Fruit fly (Drosophila melanogaster) Kc167 (cell line): ENCODE data around the gene DhpD.

ENCODE experiments used
- Myc ChIP-seq: fragments of >200 bp; optimal IDR thresholded peaks from 2 replicates; lab custom pipeline; 2017; ENCODE audit warnings: missing external identifiers
- Sin3A ChIP-seq: fragments of >200 bp; optimal IDR thresholded peaks from 2 replicates; lab custom pipeline; 2018; ENCODE audit warnings: missing external identifiers
- h ChIP-seq: fragments of >200 bp; optimal IDR thresholded peaks from 3 replicates; lab custom pipeline; 2018; ENCODE audit warnings: missing external identifiers
- insv ChIP-seq: fragments of >200 bp; optimal IDR thresholded peaks from 3 replicates; lab custom pipeline; 2018; ENCODE audit warnings: missing external identifiers
- psq ChIP-seq: fragments of >200 bp; optimal IDR thresholded peaks from 2 replicates; lab custom pipeline; 2017; ENCODE audit warnings: missing external identifiers
- ttk ChIP-seq: sonication (Bioruptor generic); optimal IDR thresholded peaks from 2 replicates; lab custom pipeline; 2017; ENCODE audit warnings: missing external identifiers

DhpD gene

dm6 chr3R:4242209-4242887 lies 13.3 kb upstream of the DhpD start, which contains the start of gene CG14642:
Gene CG14642, minus strand, starts transcription at chr3R:4242717.
- no peak for TF ChIP-seq Myc
- TF ChIP-seq h (lab: Kevin White, UChicago): no peak
- TF ChIP-seq Sin3A: no peak
- no peak for TF ChIP-seq insv (lab: Kevin White, UChicago)
- no peak for TF ChIP-seq ttk (lab: Kevin White, UChicago)
- no peak for TF ChIP-seq psq

DNA sequence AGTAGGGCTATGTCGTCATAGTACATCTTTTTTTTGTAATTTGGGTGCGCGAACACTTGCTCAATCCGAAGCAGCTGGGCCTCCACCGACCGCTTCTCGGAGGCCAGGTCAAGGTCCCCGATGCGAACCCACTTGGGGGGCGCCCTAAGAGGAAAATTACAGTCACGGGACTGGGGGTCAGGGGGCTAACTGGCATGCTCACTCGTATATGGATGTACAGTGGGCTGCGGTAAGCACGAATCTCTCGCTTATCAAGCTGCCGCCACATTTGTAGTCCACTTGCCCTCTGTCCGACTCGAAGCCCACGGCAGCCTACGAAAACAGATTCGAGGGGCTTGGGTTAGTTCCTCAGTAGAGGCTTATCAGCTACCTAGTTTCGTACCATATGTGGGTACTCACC lies 12.7 kb upstream of the DhpD start:
- TF ChIP-seq Myc (no peak), h (lab: Kevin White, UChicago) (no peak), ttk (lab: Kevin White, UChicago) (no peak), insv (lab: Kevin White, UChicago) (no peak), psq (no peak), Sin3A (no peak)

- TF ChIP-seq Sin3A (no peak), h (lab: Kevin White, UChicago) (no peak), Myc (no peak), ttk (lab: Kevin White, UChicago) (no peak), insv (lab: Kevin White, UChicago) (no peak), psq (no peak)
Measured at dm6 chr3R:4236534-4236933, 7.5 kb upstream of the DhpD start.

DNA sequence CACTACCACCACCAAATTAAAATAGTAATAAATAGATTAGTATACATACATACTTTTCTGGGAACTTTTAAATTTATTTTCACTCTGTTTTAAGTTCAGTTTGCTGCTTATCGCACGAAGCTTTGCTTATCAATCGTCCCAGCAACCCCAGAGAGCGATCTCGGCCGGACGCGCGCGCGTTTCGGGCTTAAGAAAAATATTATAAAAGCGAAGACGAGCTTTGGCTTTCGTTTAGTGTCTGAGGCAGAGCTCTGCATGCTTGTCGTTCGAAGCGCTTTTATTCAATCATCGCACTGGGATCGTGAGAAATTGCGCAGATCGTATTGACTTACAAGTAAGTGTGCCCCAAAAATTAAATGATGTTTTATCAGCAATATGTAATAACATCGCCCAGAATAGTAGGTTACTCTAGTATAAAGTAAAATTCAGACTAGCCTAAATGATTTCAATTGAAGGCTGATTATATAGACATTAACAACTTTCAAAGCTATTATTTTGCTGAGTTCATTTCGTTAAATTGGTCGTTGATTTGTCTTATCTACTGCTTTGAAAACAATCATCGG lies 6.0 kb upstream of the DhpD start, which contains the start of gene Gel:
Gene Gel (plus strand): TSS at position 227 of the 563 bp plus-strand sequence.
- TF ChIP-seq Myc (no peak), insv (lab: Kevin White, UChicago) (no peak), h (lab: Kevin White, UChicago) (no peak), psq (no peak), Sin3A (no peak), ttk (lab: Kevin White, UChicago) (no peak)

- no peak for TF ChIP-seq ttk (lab: Kevin White, UChicago)
- no peak for TF ChIP-seq psq
- no peak for TF ChIP-seq Sin3A
- TF ChIP-seq h (lab: Kevin White, UChicago): no peak
- TF ChIP-seq Myc: no peak
- no peak for TF ChIP-seq insv (lab: Kevin White, UChicago)
Measured at dm6 chr3R:4233018-4233385, 4.0 kb upstream of the DhpD start, which contains the start of gene abs. Gene abs, plus strand, starts transcription at chr3R:4233047.

- TF ChIP-seq insv (lab: Kevin White, UChicago) (no peak), h (lab: Kevin White, UChicago) (no peak), Sin3A (no peak), Myc (no peak), psq (no peak), ttk (lab: Kevin White, UChicago) (no peak)
Measured at dm6 chr3R:4232139-4233017, 3.3 kb upstream of the DhpD start, which contains the start of gene CG14641. Gene CG14641, minus strand, starts transcription at chr3R:4232342.

DNA sequence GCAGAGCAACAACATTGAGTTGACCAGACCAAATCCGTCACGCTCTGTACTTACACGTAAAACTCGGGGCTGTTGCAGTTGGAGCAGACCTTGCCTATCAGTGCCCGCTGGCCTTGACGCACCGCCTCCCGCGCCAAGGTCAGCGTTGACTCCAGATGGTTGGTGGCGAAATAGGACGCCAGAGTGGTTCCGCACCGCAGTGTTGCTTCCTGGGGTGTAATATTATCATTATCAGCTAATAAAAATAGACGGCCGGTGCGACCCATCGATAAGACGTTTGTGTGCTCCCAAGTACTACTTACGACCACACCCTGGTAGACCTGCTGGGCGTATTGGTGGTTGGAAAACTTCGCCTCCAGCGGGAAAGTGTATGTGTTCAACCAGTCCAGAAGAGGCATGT lies 612 bp downstream of the DhpD start:
- no peak for TF ChIP-seq psq
- no peak for TF ChIP-seq Myc
- no peak for TF ChIP-seq h (lab: Kevin White, UChicago)
- no peak for TF ChIP-seq ttk (lab: Kevin White, UChicago)
- TF ChIP-seq Sin3A: no peak
- TF ChIP-seq insv (lab: Kevin White, UChicago): no peak

dm6 chr3R:4220780-4221179 lies 8.3 kb downstream of the DhpD start:
- no peak for TF ChIP-seq h (lab: Kevin White, UChicago)
- no peak for TF ChIP-seq ttk (lab: Kevin White, UChicago)
- TF ChIP-seq psq: no peak
- no peak for TF ChIP-seq insv (lab: Kevin White, UChicago)
- no peak for TF ChIP-seq Myc
- no peak for TF ChIP-seq Sin3A

dm6 chr3R:4220030-4220429 lies 9.0 kb downstream of the DhpD start, which contains the start of gene CG31516:
Gene CG31516, minus strand, starts transcription at chr3R:4220130.
- TF ChIP-seq Sin3A (no peak), insv (lab: Kevin White, UChicago) (no peak), Myc (no peak), h (lab: Kevin White, UChicago) (no peak), psq (no peak), ttk (lab: Kevin White, UChicago) (no peak)

DNA sequence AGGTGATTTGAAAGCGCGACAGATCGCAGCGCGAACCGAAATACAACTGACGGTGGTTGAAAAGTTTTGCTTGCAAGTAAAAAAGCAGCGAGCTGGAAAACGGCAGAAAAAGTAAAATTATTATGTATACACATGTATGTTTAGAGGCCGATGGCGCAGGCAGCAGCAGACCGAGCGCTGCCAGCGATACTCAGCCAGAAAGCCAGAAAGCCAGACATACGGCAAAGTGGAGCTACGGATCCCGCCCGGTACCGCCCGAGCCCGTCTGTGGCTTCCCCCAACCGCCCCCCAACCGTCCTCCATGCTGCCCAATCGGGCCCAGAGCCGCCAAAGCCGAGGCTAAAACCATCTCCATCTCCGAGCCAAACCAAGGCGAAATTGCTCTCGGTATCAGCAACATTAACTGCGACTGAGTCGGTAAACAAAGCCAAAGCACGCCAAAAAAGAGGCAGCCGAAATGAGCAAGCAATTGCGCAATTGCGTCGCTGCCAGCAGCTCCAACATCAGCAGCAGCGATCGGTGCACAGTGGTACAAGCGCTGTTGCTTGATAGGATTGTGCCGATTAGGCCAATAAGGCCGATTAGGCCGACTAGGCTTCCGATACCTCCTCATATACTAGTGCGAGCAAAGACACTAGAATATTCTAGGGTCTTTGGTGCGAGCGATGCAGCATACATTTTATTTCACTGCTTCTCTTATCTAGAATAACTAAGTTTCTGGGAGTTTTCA lies 13.6 kb downstream of the DhpD start, which contains the start of gene CG14636:
Gene CG14636 (minus strand): TSS at position 51 of the 730 bp plus-strand sequence.
- no peak for TF ChIP-seq h (lab: Kevin White, UChicago)
- TF ChIP-seq insv (lab: Kevin White, UChicago): no peak
- no peak for TF ChIP-seq Myc
- no peak for TF ChIP-seq ttk (lab: Kevin White, UChicago)
- TF ChIP-seq psq: no peak
- no peak for TF ChIP-seq Sin3A

- TF ChIP-seq psq (no peak), h (lab: Kevin White, UChicago) (no peak), Sin3A (no peak), insv (lab: Kevin White, UChicago) (no peak), Myc (no peak), ttk (lab: Kevin White, UChicago) (no peak)
Measured at dm6 chr3R:4214601-4215000, 14.4 kb downstream of the DhpD start.
